Worm (Caenorhabditis elegans) whole organism, young adult: ENCODE measurements around the gene rpy-1.
A peak's percentile ranks its signal among the peaks of the same experiment; 100 is the strongest.

Source experiments
- B0035.1 ChIP-seq: sonication (generic microtip); optimal IDR thresholded peaks from 2 replicates; lab custom pipeline; 2016; ENCODE audit warnings: missing genetic modification characterization, mild to moderate bottlenecking, missing compliant biosample characterization, missing genotype, missing genetic modification reagents
- C17E4.6 ChIP-seq: fragments of 200-800 bp; sonication (Bioruptor generic); IDR thresholded peaks from 2 replicates; pipeline ENCODE4 v1.3.6; 2022; ENCODE audit warnings: missing genetic modification reagents, missing genetic modification characterization, missing compliant biosample characterization
- D2030.7 ChIP-seq: fragments of 200-800 bp; sonication (Bioruptor generic); IDR thresholded peaks from 2 replicates; pipeline ENCODE4 v1.3.6; 2022; ENCODE audit warnings: missing genetic modification reagents, missing genetic modification characterization, missing compliant biosample characterization
- F57A8.1 ChIP-seq: fragments of 200-800 bp; sonication (Bioruptor generic); optimal IDR thresholded peaks from 2 replicates; lab custom pipeline; 2018; ENCODE audit warnings: mild to moderate bottlenecking, missing genetic modification characterization, moderate library complexity, missing compliant biosample characterization
- K12H6.12 ChIP-seq: fragments of 200-800 bp; sonication (Bioruptor generic); optimal IDR thresholded peaks from 2 replicates; lab custom pipeline; 2018; ENCODE audit warnings: mild to moderate bottlenecking, missing genetic modification characterization, missing compliant biosample characterization
- T26A5.8 ChIP-seq: sonication (generic microtip); optimal IDR thresholded peaks from 2 replicates; lab custom pipeline; 2016; ENCODE audit warnings: missing genetic modification characterization, missing compliant biosample characterization
- Y53F4B.3 ChIP-seq: fragments of 200-800 bp; sonication (Bioruptor generic); IDR thresholded peaks from 2 replicates; pipeline ENCODE4 v1.3.6; 2022; ENCODE audit warnings: missing genetic modification reagents, missing genetic modification characterization, missing compliant biosample characterization
- Y95B8A.8 ChIP-seq: fragments of 200-800 bp; sonication (Bioruptor generic); IDR thresholded peaks from 2 replicates; pipeline ENCODE4 v1.3.6; 2022; ENCODE audit warnings: missing genetic modification reagents, missing genetic modification characterization, missing compliant biosample characterization
- akir-1 ChIP-seq: fragments of 200-800 bp; sonication (Bioruptor generic); optimal IDR thresholded peaks from 2 replicates; lab custom pipeline; 2018; ENCODE audit warnings: mild to moderate bottlenecking, missing genetic modification characterization, moderate library complexity, missing compliant biosample characterization
- ama-1 ChIP-seq, 3 experiments: fragments of 150-350 bp in 1 of 3; sonication (generic microtip) in 2 of 3; optimal IDR thresholded peaks; 2 replicates each; lab custom pipeline; 2014 to 2018; ENCODE audit warnings: missing biosample characterization in 2 of 3, missing genetic modification characterization in 2 of 3, missing genetic modification reagents in 2 of 3
- atf-7 ChIP-seq: sonication (generic microtip); optimal IDR thresholded peaks from 2 replicates; lab custom pipeline; 2017; ENCODE audit warnings: mild to moderate bottlenecking, missing genetic modification characterization, missing compliant biosample characterization
- attf-3 ChIP-seq: fragments of 200-800 bp; sonication (Bioruptor generic); conservative IDR thresholded peaks from 2 replicates; pipeline ENCODE4 v1.3.6; 2022; ENCODE audit warnings: missing genetic modification reagents, missing genetic modification characterization, missing compliant biosample characterization
- ceh-100 ChIP-seq: fragments of 200-800 bp; sonication (Bioruptor generic); IDR thresholded peaks from 2 replicates; pipeline ENCODE4 v1.3.6; 2022; ENCODE audit warnings: missing genetic modification reagents, missing genetic modification characterization, missing compliant biosample characterization
- ceh-58 ChIP-seq: fragments of 200-800 bp; sonication (Bioruptor generic); IDR thresholded peaks from 2 replicates; pipeline ENCODE4 v1.3.6; 2022; ENCODE audit warnings: missing genetic modification characterization, missing compliant biosample characterization
- ceh-79 ChIP-seq: sonication (generic microtip); optimal IDR thresholded peaks from 2 replicates; lab custom pipeline; 2017; ENCODE audit warnings: mild to moderate bottlenecking, missing genetic modification characterization, missing compliant biosample characterization
- dpl-1 ChIP-seq: fragments of 150-350 bp; optimal IDR thresholded peaks from 2 replicates; lab custom pipeline; 2014; ENCODE audit warnings: missing biosample characterization, missing genetic modification reagents, missing genetic modification characterization
- egl-18 ChIP-seq: fragments of 200-800 bp; sonication (Bioruptor generic); IDR thresholded peaks from 2 replicates; pipeline ENCODE4 v1.3.6; 2022; ENCODE audit warnings: missing genetic modification reagents, missing genetic modification characterization, missing compliant biosample characterization
- egl-44 ChIP-seq: fragments of 200-800 bp; sonication (Bioruptor generic); IDR thresholded peaks from 2 replicates; pipeline ENCODE4 v1.3.6; 2022; ENCODE audit warnings: missing genetic modification reagents, missing genetic modification characterization, missing compliant biosample characterization
- egrh-3 ChIP-seq: fragments of 200-800 bp; sonication (Bioruptor generic); IDR thresholded peaks from 2 replicates; pipeline ENCODE4 v1.3.6; 2022; ENCODE audit warnings: missing genetic modification reagents, missing genetic modification characterization, missing compliant biosample characterization
- ekl-4 ChIP-seq: fragments of 200-800 bp; sonication (Bioruptor generic); IDR thresholded peaks from 2 replicates; pipeline ENCODE4 v1.3.6; 2022; ENCODE audit warnings: missing genetic modification reagents, missing genetic modification characterization, missing compliant biosample characterization
- fkh-3 ChIP-seq: sonication (generic microtip); optimal IDR thresholded peaks from 2 replicates; lab custom pipeline; 2016; ENCODE audit warnings: mild to moderate bottlenecking, missing genetic modification characterization, missing compliant biosample characterization
- hlh-26 ChIP-seq: fragments of 200-800 bp; sonication (Bioruptor generic); conservative IDR thresholded peaks from 2 replicates; pipeline ENCODE4 v1.3.6; 2022; ENCODE audit warnings: missing genetic modification reagents, missing genetic modification characterization, missing compliant biosample characterization
- hmg-1.2 ChIP-seq: fragments of 200-800 bp; sonication (Bioruptor generic); IDR thresholded peaks from 2 replicates; pipeline ENCODE4 v1.3.6; 2022; ENCODE audit warnings: missing genetic modification reagents, missing genetic modification characterization, missing compliant biosample characterization
- lin-40 ChIP-seq: sonication (generic microtip); optimal IDR thresholded peaks from 2 replicates; lab custom pipeline; 2016; ENCODE audit warnings: missing genetic modification characterization, mild to moderate bottlenecking, missing compliant biosample characterization, missing genotype, missing genetic modification reagents
- lin-54 ChIP-seq: fragments of 200-800 bp; sonication (Bioruptor generic); optimal IDR thresholded peaks from 2 replicates; lab custom pipeline; 2018; ENCODE audit warnings: mild to moderate bottlenecking, missing genetic modification characterization, missing compliant biosample characterization
- lsl-1 ChIP-seq: fragments of 200-800 bp; sonication (Bioruptor generic); optimal IDR thresholded peaks from 2 replicates; lab custom pipeline; 2018; ENCODE audit warnings: mild to moderate bottlenecking, missing genetic modification characterization, moderate library complexity, missing compliant biosample characterization
- madf-10 ChIP-seq: sonication (generic microtip); optimal IDR thresholded peaks from 2 replicates; lab custom pipeline; 2016; ENCODE audit warnings: mild to moderate bottlenecking, missing genetic modification characterization, missing compliant biosample characterization
- madf-8 ChIP-seq: fragments of 200-800 bp; sonication (Bioruptor generic); conservative IDR thresholded peaks from 2 replicates; pipeline ENCODE4 v1.3.6; 2022; ENCODE audit warnings: missing genetic modification reagents, missing genetic modification characterization, missing compliant biosample characterization
- nfyb-1 ChIP-seq: fragments of 200-800 bp; sonication (Bioruptor generic); IDR thresholded peaks from 2 replicates; pipeline ENCODE4 v1.3.6; 2022; ENCODE audit warnings: missing genetic modification reagents, missing genetic modification characterization, missing compliant biosample characterization
- pbrm-1 ChIP-seq: fragments of 200-800 bp; sonication (Bioruptor generic); IDR thresholded peaks from 2 replicates; pipeline ENCODE4 v1.3.6; 2022; ENCODE audit warnings: missing genetic modification reagents, missing genetic modification characterization, missing compliant biosample characterization
- rec-8 ChIP-seq, 2 experiments: sonication (generic microtip); optimal IDR thresholded peaks; 2 replicates each; lab custom pipeline; 2016; ENCODE audit warnings: mild to moderate bottlenecking in 2 of 2, missing genetic modification characterization in 2 of 2, missing genetic modification reagents in 2 of 2, missing genotype in 2 of 2, missing biosample characterization in 1 of 2, missing compliant biosample characterization in 1 of 2, moderate library complexity in 1 of 2
- repo-1 ChIP-seq: sonication (generic microtip); optimal IDR thresholded peaks from 2 replicates; lab custom pipeline; 2017; ENCODE audit warnings: mild to moderate bottlenecking, missing genetic modification characterization, missing compliant biosample characterization
- sea-2 ChIP-seq: fragments of 200-800 bp; sonication (Bioruptor generic); IDR thresholded peaks from 2 replicates; pipeline ENCODE4 v1.3.6; 2022; ENCODE audit warnings: missing genetic modification characterization, missing compliant biosample characterization
- snpc-1.1 ChIP-seq: sonication (generic microtip); optimal IDR thresholded peaks from 2 replicates; lab custom pipeline; 2017; ENCODE audit warnings: missing genetic modification characterization, mild to moderate bottlenecking, missing compliant biosample characterization, antibody characterized with exemption, moderate library complexity, missing genotype, missing genetic modification reagents; ENCODE audit not compliant: insufficient read depth
- snpc-4 ChIP-seq, 5 experiments: fragments of 150-350 bp in 1 of 5; sonication (generic microtip) in 4 of 5; optimal IDR thresholded peaks; 2 replicates each; lab custom pipeline; 2014 to 2018; ENCODE audit warnings: missing genetic modification characterization in 5 of 5, missing biosample characterization in 3 of 5, antibody characterized with exemption in 2 of 5, mild to moderate bottlenecking in 2 of 5, missing compliant biosample characterization in 2 of 5, missing genotype in 2 of 5, moderate library complexity in 2 of 5, missing genetic modification reagents in 1 of 5
- somi-1 ChIP-seq: fragments of 200-800 bp; sonication (Bioruptor generic); optimal IDR thresholded peaks from 2 replicates; lab custom pipeline; 2018; ENCODE audit warnings: mild to moderate bottlenecking, missing genetic modification characterization, missing compliant biosample characterization
- tbp1 ChIP-seq: fragments of 200-800 bp; sonication (Bioruptor generic); optimal IDR thresholded peaks from 2 replicates; lab custom pipeline; 2018; ENCODE audit warnings: mild to moderate bottlenecking, missing genetic modification characterization, missing compliant biosample characterization
- tbx-9 ChIP-seq: sonication (generic microtip); optimal IDR thresholded peaks from 2 replicates; lab custom pipeline; 2016; ENCODE audit warnings: borderline replicate concordance, missing genetic modification characterization, inconsistent platforms, missing compliant biosample characterization
- unc-130 ChIP-seq: sonication (generic microtip); optimal IDR thresholded peaks from 2 replicates; lab custom pipeline; 2016; ENCODE audit warnings: missing genetic modification reagents, missing genetic modification characterization, missing compliant biosample characterization
- xnd-1 ChIP-seq: sonication (generic microtip); optimal IDR thresholded peaks from 2 replicates; lab custom pipeline; 2016; ENCODE audit warnings: missing genotype, missing genetic modification reagents, missing genetic modification characterization, missing compliant biosample characterization
- ztf-22 ChIP-seq: fragments of 200-800 bp; sonication (Bioruptor generic); optimal IDR thresholded peaks from 2 replicates; lab custom pipeline; 2018; ENCODE audit warnings: mild to moderate bottlenecking, missing genetic modification characterization, moderate library complexity, missing compliant biosample characterization
- ztf-26 ChIP-seq: sonication (generic microtip); optimal IDR thresholded peaks from 2 replicates; lab custom pipeline; 2017; ENCODE audit warnings: missing genetic modification characterization, missing compliant biosample characterization

The rpy-1 gene

ce11 chrII:6734674-6735073 lies 29.2 kb upstream of the rpy-1 start, which contains the start of gene T14B4.3 (continued):
- TF ChIP-seq nfyb-1 (no peak), unc-130 (peak; percentile 38), egl-44 (no peak), akir-1 (GFP tag; lab: Kevin White, UChicago) (no peak), C17E4.6 (GFP tag; lab: Robert Waterston, UW) (no peak), D2030.7 (GFP tag; lab: Robert Waterston, UW) (peak; percentile 50), Y95B8A.8 (no peak), attf-3 (GFP tag; lab: Robert Waterston, UW) (peak; percentile 56; the same call in 1 of the 2 replicates)

- TF ChIP-seq F57A8.1 (no peak), ceh-79 (tag; lab: Kevin White, UChicago) (no peak), snpc-4 (GFP tag; optimal IDR thresholded peaks at IDR 0.05; lab: Kevin White, UChicago) (no peak), snpc-4 (tag; optimal IDR thresholded peaks at IDR 0.05; lab: Kevin White, UChicago) (no peak), nfyb-1 (no peak), somi-1 (no peak), dpl-1 (GFP tag; lab: Kevin White, UChicago) (no peak), ceh-100 (GFP tag; lab: Robert Waterston, UW) (no peak)
Observed at ce11 chrII:6733718-6734117, 28.3 kb upstream of the rpy-1 start, which contains the start of gene T14B4.9. T14B4.9 (minus strand) TSS chrII:6733818.

- peak; percentile 63; the same call in 1 of the 2 replicates for TF ChIP-seq hmg-1.2 (GFP tag; lab: Robert Waterston, UW)
- TF ChIP-seq lin-40 = no peak
- TF ChIP-seq lin-54 = no peak
Observed at ce11 chrII:6729331-6729730, 23.9 kb upstream of the rpy-1 start, which contains the start of gene T14B4.8. T14B4.8 (minus strand) TSS chrII:6729390.

- TF ChIP-seq hlh-26 (GFP tag; lab: Robert Waterston, UW) = no peak
- no peak for TF ChIP-seq lin-54
- TF ChIP-seq ama-1 (optimal IDR thresholded peaks at IDR 0.05; lab: Kevin White, UChicago) = no peak
- no peak for TF ChIP-seq ama-1 (GFP tag; optimal IDR thresholded peaks at IDR 0.05; lab: Kevin White, UChicago)
- TF ChIP-seq K12H6.12 = no peak
- no peak for TF ChIP-seq madf-10
- TF ChIP-seq ceh-58 (GFP tag; lab: Robert Waterston, UW) = no peak
- TF ChIP-seq egl-18 (GFP tag; lab: Robert Waterston, UW) = no peak
- TF ChIP-seq ztf-22 (GFP tag; lab: Kevin White, UChicago) = no peak
- no peak for TF ChIP-seq B0035.1 (tag; lab: Kevin White, UChicago)
- TF ChIP-seq snpc-1.1 (tag; lab: Kevin White, UChicago) = no peak
- no peak for TF ChIP-seq ekl-4 (GFP tag; lab: Robert Waterston, UW)
- TF ChIP-seq Y53F4B.3 (GFP tag; lab: Robert Waterston, UW) = no peak
- TF ChIP-seq ceh-100 (GFP tag; lab: Robert Waterston, UW) = no peak
- no peak for TF ChIP-seq ztf-26 (tag; lab: Kevin White, UChicago)
- no peak for TF ChIP-seq pbrm-1
Observed at ce11 chrII:6726814-6727213, 21.4 kb upstream of the rpy-1 start.

ce11 chrII:6721581-6721980 lies 16.1 kb upstream of the rpy-1 start:
- TF ChIP-seq sea-2 (GFP tag; lab: Robert Waterston, UW) = no peak
- TF ChIP-seq fkh-3 = no peak
- peak; percentile 38 for TF ChIP-seq ceh-79 (tag; lab: Kevin White, UChicago)
- TF ChIP-seq lsl-1 = no peak
- TF ChIP-seq attf-3 (GFP tag; lab: Robert Waterston, UW) = 0 out of 2 replicates have a peak, but pooled peaks have one; percentile 30
- no peak for TF ChIP-seq T26A5.8
- TF ChIP-seq rec-8 (tag; optimal IDR thresholded peaks at IDR 0.05; lab: Kevin White, UChicago) = no peak
- TF ChIP-seq atf-7 (tag; lab: Kevin White, UChicago) = peak; percentile 4
- peak; percentile 44; the same call in 1 of the 2 replicates for TF ChIP-seq egrh-3 (GFP tag; lab: Robert Waterston, UW)
- TF ChIP-seq repo-1 = peak; percentile 19
- no peak for TF ChIP-seq madf-8 (GFP tag; lab: Robert Waterston, UW)
- no peak for TF ChIP-seq lin-40
- no peak for TF ChIP-seq tbx-9 (tag; lab: Kevin White, UChicago)
- peak; percentile 14 for TF ChIP-seq snpc-1.1 (tag; lab: Kevin White, UChicago)
- TF ChIP-seq xnd-1 (tag; lab: Kevin White, UChicago) = no peak
- TF ChIP-seq tbp1 (GFP tag; lab: Kevin White, UChicago) = peak; percentile 95
